Worm (Caenorhabditis elegans): ENCODE data around the gene clc-25.

clc-25 gene

ce11 chrIII:1026261-1026660 lies at the start of gene clc-25:
clc-25 (minus strand) TSS chrIII:1026361.
- no peak; the same call in 1 of the 2 replicates for TF ChIP-seq cebp-1 (GFP tag; IDR thresholded peaks at IDR 0.05)
- peak; percentile 33 for TF ChIP-seq cebp-1 (tag; optimal IDR thresholded peaks at IDR 0.05)
- TF ChIP-seq mcd-1 (GFP tag; IDR thresholded peaks at IDR 0.05) = no peak
- peak; percentile 19 for TF ChIP-seq nhr-80 (tag; optimal IDR thresholded peaks at IDR 0.05)
- no peak for TF ChIP-seq Y79H2A.3 (GFP tag; conservative IDR thresholded peaks at IDR 0.05)

- TF ChIP-seq lin-40 (tag; optimal IDR thresholded peaks at IDR 0.05) (no peak), cebp-2 (GFP tag; IDR thresholded peaks at IDR 0.05) (0 out of 2 replicates have a peak, but pooled peaks have one; percentile 23), egrh-3 (GFP tag; IDR thresholded peaks at IDR 0.05) (0 out of 2 replicates have a peak, but pooled peaks have one; percentile 15), zfh-2 (GFP tag; conservative IDR thresholded peaks at IDR 0.05) (peak; percentile 59)
Measured at ce11 chrIII:1074152-1074551, 48.0 kb upstream of the clc-25 start.

- no peak for TF ChIP-seq cebp-1 (GFP tag; IDR thresholded peaks at IDR 0.05)
- no peak for TF ChIP-seq cebp-1 (tag; optimal IDR thresholded peaks at IDR 0.05)
- TF ChIP-seq ztf-3 (GFP tag; optimal IDR thresholded peaks at IDR 0.05) = no peak
- no peak for TF ChIP-seq lir-1 (GFP tag; conservative IDR thresholded peaks at IDR 0.05)
- TF ChIP-seq K12H6.12 (tag; optimal IDR thresholded peaks at IDR 0.05) = no peak
- no peak for TF ChIP-seq T07F8.4 (tag; optimal IDR thresholded peaks at IDR 0.05)
- no peak for TF ChIP-seq ceh-27 (GFP tag; optimal IDR thresholded peaks at IDR 0.05)
- no peak for TF ChIP-seq pbrm-1 (GFP tag; IDR thresholded peaks at IDR 0.05)
- no peak for TF ChIP-seq pha-4 (tag; optimal IDR thresholded peaks at IDR 0.05)
- TF ChIP-seq let-526 (GFP tag; IDR thresholded peaks at IDR 0.05) = no peak
- TF ChIP-seq tbp1 (GFP tag; optimal IDR thresholded peaks at IDR 0.05) = no peak
- no peak for TF ChIP-seq ztf-22 (GFP tag; optimal IDR thresholded peaks at IDR 0.05)
- no peak for TF ChIP-seq dpl-1 (GFP tag; optimal IDR thresholded peaks at IDR 0.05)
- TF ChIP-seq nhr-179 (tag; optimal IDR thresholded peaks at IDR 0.05) = no peak
- TF ChIP-seq rpc-1 (optimal IDR thresholded peaks at IDR 0.05) = no peak
- no peak for TF ChIP-seq rpc-1 (tag; optimal IDR thresholded peaks at IDR 0.05)
Measured at ce11 chrIII:1059961-1060360, 33.8 kb upstream of the clc-25 start, which contains the start of gene BE0003N10.6. BE0003N10.6 (minus strand) TSS chrIII:1060061.

ce11 chrIII:1058881-1059280 lies 32.7 kb upstream of the clc-25 start:
- TF ChIP-seq nfyb-1 (GFP tag; IDR thresholded peaks at IDR 0.05) (no peak), aptf-2 (GFP tag; conservative IDR thresholded peaks at IDR 0.05) (no peak), madf-8 (GFP tag; conservative IDR thresholded peaks at IDR 0.05) (no peak), ets-4 (GFP tag; optimal IDR thresholded peaks at IDR 0.05) (no peak), K11D2.4 (GFP tag; IDR thresholded peaks at IDR 0.05) (no peak), sea-2 (GFP tag; IDR thresholded peaks at IDR 0.05) (no peak), lin-26 (GFP tag; IDR thresholded peaks at IDR 0.05) (no peak)

ce11 chrIII:1058074-1058473 lies 31.9 kb upstream of the clc-25 start:
- TF ChIP-seq attf-6 (GFP tag; IDR thresholded peaks at IDR 0.05) (no peak), sptf-2 (GFP tag; optimal IDR thresholded peaks at IDR 0.05) (no peak), ceh-40 (GFP tag; IDR thresholded peaks at IDR 0.05) (no peak), madf-6 (GFP tag; IDR thresholded peaks at IDR 0.05) (no peak), let-607 (tag; optimal IDR thresholded peaks at IDR 0.05) (no peak), ztf-28 (GFP tag; IDR thresholded peaks at IDR 0.05) (no peak), F57C9.4 (tag; optimal IDR thresholded peaks at IDR 0.05) (no peak), repo-1 (tag; optimal IDR thresholded peaks at IDR 0.05) (no peak), snpc-1.1 (tag; optimal IDR thresholded peaks at IDR 0.05; ENCODE audit: insufficient read depth) (no peak), bed-2 (GFP tag; IDR thresholded peaks at IDR 0.05) (no peak), lin-26 (GFP tag; IDR thresholded peaks at IDR 0.05) (no peak), ceh-79 (tag; optimal IDR thresholded peaks at IDR 0.05) (no peak), aptf-2 (GFP tag; conservative IDR thresholded peaks at IDR 0.05) (no peak), F39B2.1 (GFP tag; IDR thresholded peaks at IDR 0.05) (no peak), athp-1 (tag; optimal IDR thresholded peaks at IDR 0.05) (no peak), nfyb-1 (GFP tag; IDR thresholded peaks at IDR 0.05) (no peak), lin-40 (tag; optimal IDR thresholded peaks at IDR 0.05) (no peak)

Measured in whole organism, young adult.